Fruit fly (Drosophila melanogaster) whole organism, embryonic: ENCODE measurements around the gene CG3862.

Experiments used
- Asciz ChIP-seq: fragments of 200-800 bp; sonication (Bioruptor generic); optimal IDR thresholded peaks from 2 replicates; lab custom pipeline; 2017; ENCODE audit warnings: missing biosample characterization, mild to moderate bottlenecking, missing genetic modification characterization, missing genetic modification reagents
- BtbVII ChIP-seq: fragments of 200-800 bp; sonication (Bioruptor generic); optimal IDR thresholded peaks from 3 replicates; lab custom pipeline; 2017; ENCODE audit warnings: missing biosample characterization, mild to moderate bottlenecking, missing genetic modification characterization
- C15 ChIP-seq: fragments of 200-800 bp; sonication (Bioruptor generic); IDR thresholded peaks from 3 replicates; pipeline ENCODE4 v1.3.6; 2022; ENCODE audit warnings: missing biosample characterization, missing genetic modification characterization
- CG10147 ChIP-seq: fragments of 200-800 bp; sonication (Bioruptor generic); optimal IDR thresholded peaks from 2 replicates; lab custom pipeline; 2019; ENCODE audit warnings: missing biosample characterization, mild to moderate bottlenecking, missing genetic modification characterization, moderate library complexity
- CG10267 ChIP-seq: fragments of 200-800 bp; sonication (Bioruptor generic); optimal IDR thresholded peaks from 2 replicates; lab custom pipeline; 2018; ENCODE audit warnings: missing biosample characterization, mild to moderate bottlenecking, missing genetic modification characterization, moderate library complexity
- CG10321 ChIP-seq: fragments of 200-800 bp; sonication (Bioruptor generic); IDR thresholded peaks from 2 replicates; pipeline ENCODE4 v1.3.6; 2022; ENCODE audit warnings: missing biosample characterization, missing genetic modification characterization
- CG10366 ChIP-seq: fragments of 200-800 bp; sonication (Bioruptor generic); IDR thresholded peaks from 2 replicates; pipeline ENCODE4 v1.3.6; 2022; ENCODE audit warnings: missing biosample characterization, missing genetic modification characterization
- CG11723 ChIP-seq: fragments of 200-800 bp; sonication (Bioruptor generic); optimal IDR thresholded peaks from 2 replicates; lab custom pipeline; 2017; ENCODE audit warnings: missing biosample characterization, mild to moderate bottlenecking, missing genetic modification characterization
- CG12391 ChIP-seq: fragments of 200-800 bp; sonication (Bioruptor generic); optimal IDR thresholded peaks from 3 replicates; lab custom pipeline; 2018; ENCODE audit warnings: missing biosample characterization, mild to moderate bottlenecking, missing genetic modification characterization, moderate library complexity
- CG1647 ChIP-seq: fragments of 200-800 bp; sonication (Bioruptor generic); optimal IDR thresholded peaks from 3 replicates; lab custom pipeline; 2016; ENCODE audit warnings: missing biosample characterization, missing genetic modification characterization
- CG17361 ChIP-seq: fragments of 200-800 bp; sonication (Bioruptor generic); IDR thresholded peaks from 3 replicates; pipeline ENCODE4 v1.3.6; 2022; ENCODE audit warnings: missing biosample characterization, missing genetic modification characterization
- CG18619 ChIP-seq: fragments of 200-800 bp; sonication (Bioruptor generic); optimal IDR thresholded peaks from 3 replicates; lab custom pipeline; 2017; ENCODE audit warnings: missing biosample characterization, mild to moderate bottlenecking, missing genetic modification characterization
- CG2678 ChIP-seq: fragments of 200-800 bp; sonication (Bioruptor generic); optimal IDR thresholded peaks from 3 replicates; lab custom pipeline; 2019; ENCODE audit warnings: missing biosample characterization, mild to moderate bottlenecking, missing genetic modification characterization, moderate library complexity
- CG2889 ChIP-seq: fragments of 200-800 bp; sonication (Bioruptor generic); IDR thresholded peaks from 3 replicates; pipeline ENCODE4 v1.3.6; 2022; ENCODE audit warnings: missing biosample characterization, missing genetic modification characterization
- CG30431 ChIP-seq: fragments of 200-800 bp; sonication (Bioruptor generic); optimal IDR thresholded peaks from 2 replicates; lab custom pipeline; 2017; ENCODE audit warnings: missing biosample characterization, missing genetic modification characterization
- CG3726 ChIP-seq: fragments of 200-800 bp; sonication (Bioruptor generic); IDR thresholded peaks from 3 replicates; pipeline ENCODE4, ENCODE4 v1.3.6; 2022; ENCODE audit warnings: missing biosample characterization, missing genetic modification characterization
- CG4424 ChIP-seq: fragments of 200-800 bp; sonication (Bioruptor generic); optimal IDR thresholded peaks from 3 replicates; lab custom pipeline; 2016; ENCODE audit warnings: missing biosample characterization, missing genetic modification characterization
- CG4617 ChIP-seq: fragments of 200-800 bp; sonication (Bioruptor generic); optimal IDR thresholded peaks from 3 replicates; lab custom pipeline; 2016; ENCODE audit warnings: missing biosample characterization, missing genetic modification characterization, borderline replicate concordance
- CG6272 ChIP-seq: fragments of 200-800 bp; sonication (Bioruptor generic); IDR thresholded peaks from 2 replicates; pipeline ENCODE4 v1.3.6; 2022; ENCODE audit warnings: missing biosample characterization, missing genetic modification characterization
- CG7556 ChIP-seq: fragments of 200-800 bp; sonication (Bioruptor generic); optimal IDR thresholded peaks from 2 replicates; lab custom pipeline; 2017; ENCODE audit warnings: missing biosample characterization, mild to moderate bottlenecking, missing genetic modification characterization
- CG8765 ChIP-seq: fragments of 200-800 bp; sonication (Bioruptor generic); IDR thresholded peaks from 2 replicates; pipeline ENCODE4 v1.3.6; 2022; ENCODE audit warnings: missing biosample characterization, missing genetic modification characterization
- CkIIα-i1 ChIP-seq: fragments of 200-800 bp; sonication (Bioruptor generic); IDR thresholded peaks from 2 replicates; pipeline ENCODE4 v1.3.6; 2022; ENCODE audit warnings: missing biosample characterization, missing genetic modification characterization
- D ChIP-seq, 2 experiments: fragments of 200-800 bp in 1 of 2; fragments of >200 bp in 1 of 2; sonication (Bioruptor generic) in 1 of 2; optimal IDR thresholded peaks; 2 replicates in 1 of 2; 3 replicates in 1 of 2; lab custom pipeline; 2017; ENCODE audit warnings: mild to moderate bottlenecking in 1 of 2, missing biosample characterization in 1 of 2, missing genetic modification characterization in 1 of 2, missing genetic modification reagents in 1 of 2
- Dbx ChIP-seq: fragments of 200-800 bp; sonication (Bioruptor generic); IDR thresholded peaks from 3 replicates; pipeline ENCODE4 v1.3.6; 2022; ENCODE audit warnings: missing biosample characterization, missing genetic modification characterization
- GATAe ChIP-seq: fragments of 200-800 bp; sonication (Bioruptor generic); conservative IDR thresholded peaks from 2 replicates; pipeline ENCODE4 v1.3.6; 2022; ENCODE audit warnings: missing biosample characterization, missing genetic modification characterization
- HHEX ChIP-seq: fragments of 200-800 bp; sonication (Bioruptor generic); optimal IDR thresholded peaks from 3 replicates; lab custom pipeline; 2017; ENCODE audit warnings: missing biosample characterization, mild to moderate bottlenecking, missing genetic modification characterization, missing genetic modification reagents
- HLH3B ChIP-seq: fragments of 200-800 bp; sonication (Bioruptor generic); IDR thresholded peaks from 2 replicates; pipeline ENCODE4 v1.3.6; 2022; ENCODE audit warnings: missing biosample characterization, missing genetic modification characterization
- Hey ChIP-seq: fragments of 200-800 bp; sonication (Bioruptor generic); optimal IDR thresholded peaks from 3 replicates; lab custom pipeline; 2018; ENCODE audit warnings: missing biosample characterization, mild to moderate bottlenecking, missing genetic modification characterization
- Nf-YC ChIP-seq: fragments of 200-800 bp; optimal IDR thresholded peaks from 3 replicates; lab custom pipeline; 2019; ENCODE audit warnings: missing biosample characterization, mild to moderate bottlenecking, missing genetic modification characterization, moderate library complexity
- Poxn ChIP-seq: fragments of 200-800 bp; sonication (Bioruptor generic); IDR thresholded peaks from 2 replicates; pipeline ENCODE4 v1.3.6; 2022; ENCODE audit warnings: missing biosample characterization, missing genetic modification characterization
- Rx ChIP-seq: fragments of 200-800 bp; sonication (Bioruptor generic); IDR thresholded peaks from 2 replicates; pipeline ENCODE4 v1.3.6; 2022; ENCODE audit warnings: missing biosample characterization, missing genetic modification characterization
- Stat92E ChIP-seq, 3 experiments: fragments of >200 bp in 2 of 3; fragments of 200-800 bp in 1 of 3; sonication (Bioruptor generic) in 1 of 3; optimal IDR thresholded peaks; 2 replicates each; lab custom pipeline; 2017 to 2019; ENCODE audit warnings: missing biosample characterization in 3 of 3, missing genetic modification characterization in 3 of 3, mild to moderate bottlenecking in 1 of 3, moderate library complexity in 1 of 3
- Tbp ChIP-seq: fragments of >200 bp; optimal IDR thresholded peaks from 2 replicates; lab custom pipeline; 2018; ENCODE audit warnings: missing biosample characterization, missing genetic modification characterization
- Usf ChIP-seq: fragments of 200-800 bp; sonication (Bioruptor generic); optimal IDR thresholded peaks from 2 replicates; lab custom pipeline; 2017; ENCODE audit warnings: missing genotype, missing biosample characterization, missing genetic modification characterization
- Vsx1 ChIP-seq: fragments of 200-800 bp; sonication (Bioruptor generic); optimal IDR thresholded peaks from 2 replicates; lab custom pipeline; 2017; ENCODE audit warnings: missing biosample characterization, mild to moderate bottlenecking, missing genetic modification characterization, missing genetic modification reagents
- cas ChIP-seq: fragments of 200-800 bp; sonication (Bioruptor generic); IDR thresholded peaks from 2 replicates; pipeline ENCODE4 v1.3.6; 2022; ENCODE audit warnings: missing biosample characterization, missing genetic modification characterization
- ci ChIP-seq: fragments of 200-800 bp; sonication (Bioruptor generic); IDR thresholded peaks from 3 replicates; pipeline ENCODE4 v1.3.6; 2022; ENCODE audit warnings: missing biosample characterization, missing genetic modification characterization
- dimm ChIP-seq: fragments of 200-800 bp; sonication (Bioruptor generic); IDR thresholded peaks from 2 replicates; pipeline ENCODE4 v1.3.6; 2022; ENCODE audit warnings: missing biosample characterization, missing genetic modification characterization
- ems ChIP-seq: fragments of 200-800 bp; sonication (Bioruptor generic); optimal IDR thresholded peaks from 3 replicates; lab custom pipeline; 2016; ENCODE audit warnings: missing biosample characterization, missing genetic modification characterization
- fd64A ChIP-seq: fragments of 200-800 bp; sonication (Bioruptor generic); optimal IDR thresholded peaks from 3 replicates; lab custom pipeline; 2018; ENCODE audit warnings: missing biosample characterization, mild to moderate bottlenecking, missing genetic modification characterization
- gcm ChIP-seq: fragments of 200-800 bp; sonication (Bioruptor generic); optimal IDR thresholded peaks from 2 replicates; lab custom pipeline; 2019; ENCODE audit warnings: missing biosample characterization, mild to moderate bottlenecking, missing genetic modification characterization, moderate library complexity
- grau ChIP-seq: fragments of 200-800 bp; optimal IDR thresholded peaks from 3 replicates; lab custom pipeline; 2019; ENCODE audit warnings: missing biosample characterization, mild to moderate bottlenecking, missing genetic modification characterization, moderate library complexity
- oc ChIP-seq: fragments of 200-800 bp; sonication (Bioruptor generic); optimal IDR thresholded peaks from 2 replicates; lab custom pipeline; 2018; ENCODE audit warnings: missing biosample characterization, mild to moderate bottlenecking, missing genetic modification characterization, moderate library complexity
- ranshi ChIP-seq: fragments of 200-800 bp; sonication (Bioruptor generic); IDR thresholded peaks from 2 replicates; pipeline ENCODE4 v1.3.6; 2022; ENCODE audit warnings: missing biosample characterization, missing genetic modification characterization
- scrt ChIP-seq: fragments of 200-800 bp; sonication (Bioruptor generic); optimal IDR thresholded peaks from 2 replicates; lab custom pipeline; 2018; ENCODE audit warnings: missing biosample characterization, mild to moderate bottlenecking, missing genetic modification characterization, moderate library complexity
- slou ChIP-seq: fragments of 200-800 bp; sonication (Bioruptor generic); optimal IDR thresholded peaks from 3 replicates; lab custom pipeline; 2016; ENCODE audit warnings: missing biosample characterization, missing genetic modification characterization
- stc ChIP-seq: fragments of 200-800 bp; sonication (Bioruptor generic); IDR thresholded peaks from 2 replicates; pipeline ENCODE4 v1.3.6; 2022; ENCODE audit warnings: missing biosample characterization, missing genetic modification characterization
- wek ChIP-seq: fragments of 200-800 bp; sonication (Bioruptor generic); optimal IDR thresholded peaks from 3 replicates; lab custom pipeline; 2018; ENCODE audit warnings: missing biosample characterization, mild to moderate bottlenecking, missing genetic modification characterization, moderate library complexity

CG3862 gene

DNA sequence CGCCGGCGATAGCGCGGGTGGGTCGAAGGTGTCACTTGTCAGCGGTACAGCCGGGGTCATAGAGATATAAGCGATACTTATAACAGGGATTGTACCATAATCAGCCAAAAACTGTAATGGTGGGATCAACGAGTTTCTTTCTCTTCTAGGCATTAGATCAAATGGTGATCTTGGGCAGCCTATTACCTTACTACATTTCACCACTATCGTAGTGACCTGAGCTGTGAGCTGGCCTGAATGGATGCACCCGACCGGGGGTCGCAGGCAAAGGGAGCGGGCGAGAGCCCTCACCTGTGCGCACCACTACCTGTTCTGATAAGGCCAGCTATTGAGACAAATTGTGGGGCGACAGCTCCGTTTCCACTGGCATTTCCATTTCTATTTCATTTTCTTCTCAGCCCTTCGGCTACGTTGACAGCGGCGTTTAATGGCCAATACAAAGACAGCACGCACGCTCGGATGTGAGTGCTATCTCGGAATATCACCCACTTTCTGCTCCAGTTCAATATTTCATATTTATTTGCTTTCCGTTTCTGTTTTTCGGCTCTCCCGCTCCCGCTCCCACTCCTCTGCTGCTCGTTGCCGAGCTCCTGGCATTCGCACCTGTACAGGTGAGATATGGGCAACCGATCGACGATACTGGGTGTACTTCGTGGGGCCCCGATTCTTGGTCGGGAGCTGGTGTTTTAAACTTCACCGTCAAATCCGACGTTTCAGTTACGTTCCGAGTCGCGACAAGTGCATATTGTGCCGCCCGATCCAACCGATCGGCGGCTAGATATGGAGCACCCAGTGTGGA lies 31.2 kb upstream of the CG3862 start (continued):
- TF ChIP-seq CkIIα-i1 (GFP tag; lab: Robert Waterston, UW) (no peak), cas (GFP tag; lab: Robert Waterston, UW) (no peak), GATAe (GFP tag; lab: Robert Waterston, UW) (peak; percentile 23; the same call in 1 of the 2 replicates), Vsx1 (GFP tag; lab: Kevin White, UChicago) (peak; percentile 58), Dbx (GFP tag; lab: Robert Waterston, UW) (0 out of 3 replicates have a peak, but pooled peaks have one; percentile 17), dimm (GFP tag; lab: Robert Waterston, UW) (peak; percentile 56), Usf (GFP tag; lab: Kevin White, UChicago) (peak; percentile 31), CG12391 (tag; lab: Kevin White, UChicago) (peak; percentile 77), CG8765 (GFP tag; lab: Robert Waterston, UW) (peak; percentile 59; the same call in 1 of the 2 replicates), CG18619 (GFP tag; lab: Kevin White, UChicago) (peak; percentile 68), CG4424 (GFP tag; lab: Kevin White, UChicago) (peak; percentile 76), CG2678 (tag; lab: Kevin White, UChicago) (peak; percentile 84), oc (tag; lab: Kevin White, UChicago) (peak; percentile 84), ranshi (peak; percentile 84), CG6272 (GFP tag; lab: Robert Waterston, UW) (peak; percentile 78), CG30431 (GFP tag; lab: Kevin White, UChicago) (peak; percentile 81), Tbp (GFP tag; lab: Kevin White, UChicago) (no peak), grau (peak; percentile 73), stc (peak; percentile 89), CG10321 (peak; percentile 27; the same call in 1 of the 2 replicates), CG2889 (GFP tag; lab: Robert Waterston, UW) (no peak), Stat92E (GFP tag; optimal IDR thresholded peaks at IDR 0.05; lab: Kevin White, UChicago) (peak in 1 of 3 experiments; percentile 48), CG7556 (GFP tag; lab: Kevin White, UChicago) (peak; percentile 64), CG10267 (tag; lab: Kevin White, UChicago) (peak; percentile 65), ci (peak; percentile 95), slou (GFP tag; lab: Kevin White, UChicago) (no peak), Asciz (GFP tag; lab: Kevin White, UChicago) (peak; percentile 80), CG11723 (GFP tag; lab: Kevin White, UChicago) (peak; percentile 50), CG3726 (peak; percentile 83; the same call in 2 of the 3 replicates), CG1647 (GFP tag; lab: Kevin White, UChicago) (peak; percentile 45), HHEX (GFP tag; lab: Kevin White, UChicago) (peak; percentile 82), Poxn (GFP tag; lab: Robert Waterston, UW) (no peak), ems (GFP tag; lab: Kevin White, UChicago) (peak; percentile 56), C15 (peak; percentile 53; the same call in 1 of the 3 replicates), Hey (tag; lab: Kevin White, UChicago) (no peak), gcm (GFP tag; lab: Kevin White, UChicago) (peak; percentile 78), scrt (GFP tag; lab: Kevin White, UChicago) (peak; percentile 33), Rx (GFP tag; lab: Robert Waterston, UW) (peak; percentile 77), fd64A (GFP tag; lab: Kevin White, UChicago) (peak; percentile 55), CG4617 (GFP tag; lab: Kevin White, UChicago) (peak; percentile 31), wek (GFP tag; lab: Kevin White, UChicago) (peak; percentile 30), HLH3B (GFP tag; lab: Robert Waterston, UW) (peak; percentile 90), CG10366 (GFP tag; lab: Robert Waterston, UW) (peak; percentile 90), BtbVII (peak; percentile 10), CG17361 (GFP tag; lab: Robert Waterston, UW) (peak; percentile 77), D (optimal IDR thresholded peaks at IDR 0.05; lab: Kevin White, UChicago) (no peak), D (GFP tag; optimal IDR thresholded peaks at IDR 0.05; lab: Kevin White, UChicago) (peak; percentile 80), Nf-YC (tag; lab: Kevin White, UChicago) (peak; percentile 23), CG10147 (peak; percentile 29)
